Fruit fly (Drosophila melanogaster): ENCODE data around the gene CG13962.

- TF ChIP-seq CG8119 (GFP tag; IDR thresholded peaks at IDR 0.05) (no peak), CG6163 (GFP tag; IDR thresholded peaks at IDR 0.05) (no peak), Ets96B (tag; optimal IDR thresholded peaks at IDR 0.05) (no peak), CG8632 (GFP tag; optimal IDR thresholded peaks at IDR 0.05) (no peak)
These were observed 35.4 kb upstream of the CG13962 start for dm6 chr2L:19849741-19850140.

Data from whole organism, prepupa.